Worm (Caenorhabditis elegans): Measurements from ENCODE around the gene C36A4.4.
"Not testable (repeated sequence)": the region's sequence is repeated elsewhere in the genome, so short reads cannot be mapped to it uniquely, and the experiment has no call there.

C36A4.4 gene

DNA sequence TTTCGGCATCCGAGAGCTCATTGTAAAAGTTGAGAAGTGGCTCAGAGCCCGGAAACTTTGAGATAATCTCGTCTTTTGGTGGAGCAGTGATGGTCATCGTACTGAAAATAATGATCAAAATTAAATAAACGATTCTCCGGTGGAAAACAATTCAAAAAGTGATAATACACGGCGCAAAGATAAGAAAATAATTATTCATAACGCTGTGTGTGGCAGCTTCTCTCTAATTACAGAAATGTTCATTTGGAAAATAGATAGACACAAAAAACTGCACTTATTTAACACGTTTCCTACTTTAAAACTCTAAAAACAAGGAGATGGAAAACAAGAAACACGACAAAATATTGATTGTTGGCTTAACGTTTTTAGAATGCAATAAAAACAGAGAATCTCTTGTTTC, at the start of gene C36A4.4:
TSS of gene C36A4.4 (minus strand) at position 101 of the 400 bp plus-strand sequence.
- TF ChIP-seq mep-1, fkh-8, snpc-4 (tag; optimal IDR thresholded peaks at IDR 0.05): not testable (repeated sequence)

DNA sequence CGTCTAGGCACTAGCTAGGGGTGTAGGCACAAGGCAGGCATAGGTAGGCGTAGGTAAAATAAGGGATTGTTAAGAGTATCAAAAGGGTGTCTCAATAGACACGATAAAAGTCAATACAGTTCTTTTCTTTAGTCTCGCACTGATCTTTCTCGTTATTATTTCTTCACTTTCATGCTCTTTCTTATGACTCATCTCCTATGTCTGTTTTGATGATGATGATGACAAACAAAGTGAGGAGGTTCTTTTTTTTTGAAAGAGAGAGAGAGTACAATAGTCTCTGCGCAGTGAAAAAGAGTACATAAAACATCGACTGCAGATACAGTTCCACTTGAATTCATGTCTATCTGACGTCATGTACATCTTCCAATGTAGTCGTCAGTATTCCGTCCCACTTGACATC, 46.5 kb upstream of the C36A4.4 start:
- no peak for TF ChIP-seq sptf-1 (tag; optimal IDR thresholded peaks at IDR 0.05)
- no peak for TF ChIP-seq mep-1 (tag; optimal IDR thresholded peaks at IDR 0.05)
- no peak for TF ChIP-seq aha-1 (tag; optimal IDR thresholded peaks at IDR 0.05)
- TF ChIP-seq lin-15B (tag; optimal IDR thresholded peaks at IDR 0.05), result no peak
- TF ChIP-seq efl-1 (optimal IDR thresholded peaks at IDR 0.05), result no peak
- peak in 1 of 2 experiments; percentile 78 for TF ChIP-seq efl-1 (GFP tag; optimal IDR thresholded peaks at IDR 0.05 in 1 of 2)

DNA sequence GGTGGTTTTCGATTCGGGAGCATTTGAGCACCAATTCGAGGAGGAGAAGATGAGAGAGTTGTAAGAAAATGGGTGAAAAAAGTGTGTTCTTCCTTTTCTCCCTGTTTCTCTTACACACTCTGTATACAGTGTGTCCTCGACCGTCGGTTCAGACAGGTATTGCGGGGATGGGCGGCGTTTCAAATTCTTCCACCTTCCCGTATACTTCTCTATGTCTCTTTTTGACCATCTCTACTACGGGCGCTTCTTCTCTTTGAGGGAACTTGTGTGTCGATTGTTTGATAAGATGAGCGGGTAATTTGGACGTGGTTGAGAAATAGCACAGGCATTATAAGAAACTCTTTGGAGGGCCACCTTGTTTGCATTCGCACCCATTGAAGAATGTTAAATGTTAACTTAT, 44.2 kb upstream of the C36A4.4 start:
- TF ChIP-seq swsn-7 (tag; optimal IDR thresholded peaks at IDR 0.05), result no peak
- peak in 1 of 3 experiments; percentile 12 for TF ChIP-seq ceh-82 (tag; optimal IDR thresholded peaks at IDR 0.05)
- peak; percentile 57 for TF ChIP-seq lin-15B (tag; optimal IDR thresholded peaks at IDR 0.05)
- TF ChIP-seq fkh-4 (tag; optimal IDR thresholded peaks at IDR 0.05; ENCODE audit: borderline replicate concordance), result no peak
- TF ChIP-seq lsy-2 (tag; optimal IDR thresholded peaks at IDR 0.05), result peak in 1 of 2 experiments; percentile 35
- no peak for TF ChIP-seq skn-1 (tag; optimal IDR thresholded peaks at IDR 0.05)
- no peak for TF ChIP-seq hlh-17 (GFP tag; optimal IDR thresholded peaks at IDR 0.05; ENCODE audit: borderline replicate concordance)
- peak; percentile 15 for TF ChIP-seq jun-1 (tag; optimal IDR thresholded peaks at IDR 0.05)
- TF ChIP-seq lin-14 (GFP tag; optimal IDR thresholded peaks at IDR 0.05), result peak; percentile 58
- TF ChIP-seq elt-2 (tag; optimal IDR thresholded peaks at IDR 0.05), result peak; percentile 29
- TF ChIP-seq pax-3 (tag; optimal IDR thresholded peaks at IDR 0.05), result no peak
- no peak for TF ChIP-seq nhr-28 (tag; optimal IDR thresholded peaks at IDR 0.05)
- TF ChIP-seq pqm-1 (tag; optimal IDR thresholded peaks at IDR 0.05), result peak; percentile 59
- TF ChIP-seq xbp-1 (tag; optimal IDR thresholded peaks at IDR 0.05), result no peak
- TF ChIP-seq mep-1 (tag; optimal IDR thresholded peaks at IDR 0.05), result no peak
- peak; percentile 10 for TF ChIP-seq nhr-77 (tag; optimal IDR thresholded peaks at IDR 0.05)
- TF ChIP-seq nhr-20 (tag; optimal IDR thresholded peaks at IDR 0.05), result peak; percentile 24
- peak; percentile 44 to 50 for TF ChIP-seq lin-35 (GFP tag; optimal IDR thresholded peaks at IDR 0.05)
- TF ChIP-seq dpl-1 (GFP tag; optimal IDR thresholded peaks at IDR 0.05), result peak in 1 of 3 experiments; percentile 49
- no peak for TF ChIP-seq nhr-237 (tag; optimal IDR thresholded peaks at IDR 0.05)
- TF ChIP-seq blmp-1 (tag; optimal IDR thresholded peaks at IDR 0.05), result peak; percentile 37
- no peak for TF ChIP-seq efl-1 (optimal IDR thresholded peaks at IDR 0.05)
- peak; percentile 48 to 94 for TF ChIP-seq efl-1 (GFP tag; optimal IDR thresholded peaks at IDR 0.05 in 1 of 2)

DNA sequence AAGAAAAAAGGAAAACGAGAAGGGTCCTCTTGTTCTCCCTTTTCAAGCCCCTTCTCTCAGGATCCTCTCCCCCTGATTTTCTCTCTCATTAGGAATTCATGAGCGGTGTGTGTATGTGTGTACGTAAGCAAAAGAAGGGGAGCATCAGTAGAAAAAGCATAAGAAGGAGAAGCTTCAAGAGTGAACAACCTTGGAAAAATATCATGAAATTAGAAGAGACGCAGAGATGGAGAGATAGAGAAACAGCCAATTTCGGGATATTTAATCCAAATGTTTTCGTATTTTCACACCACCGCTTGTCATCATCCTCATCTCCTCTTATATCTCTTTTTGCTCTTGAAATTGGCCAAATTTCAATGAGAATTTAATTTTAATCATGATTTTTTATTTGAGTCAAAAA, 39.7 kb upstream of the C36A4.4 start:
- TF ChIP-seq zag-1 (tag; optimal IDR thresholded peaks at IDR 0.05), result peak; percentile 7
- peak; percentile 62 for TF ChIP-seq lin-14 (GFP tag; optimal IDR thresholded peaks at IDR 0.05)
- TF ChIP-seq ces-1 (GFP tag; optimal IDR thresholded peaks at IDR 0.05), result no peak
- TF ChIP-seq dsc-1 (tag; optimal IDR thresholded peaks at IDR 0.05), result peak; percentile 68
- no peak for TF ChIP-seq nhr-76 (tag; optimal IDR thresholded peaks at IDR 0.05)

DNA sequence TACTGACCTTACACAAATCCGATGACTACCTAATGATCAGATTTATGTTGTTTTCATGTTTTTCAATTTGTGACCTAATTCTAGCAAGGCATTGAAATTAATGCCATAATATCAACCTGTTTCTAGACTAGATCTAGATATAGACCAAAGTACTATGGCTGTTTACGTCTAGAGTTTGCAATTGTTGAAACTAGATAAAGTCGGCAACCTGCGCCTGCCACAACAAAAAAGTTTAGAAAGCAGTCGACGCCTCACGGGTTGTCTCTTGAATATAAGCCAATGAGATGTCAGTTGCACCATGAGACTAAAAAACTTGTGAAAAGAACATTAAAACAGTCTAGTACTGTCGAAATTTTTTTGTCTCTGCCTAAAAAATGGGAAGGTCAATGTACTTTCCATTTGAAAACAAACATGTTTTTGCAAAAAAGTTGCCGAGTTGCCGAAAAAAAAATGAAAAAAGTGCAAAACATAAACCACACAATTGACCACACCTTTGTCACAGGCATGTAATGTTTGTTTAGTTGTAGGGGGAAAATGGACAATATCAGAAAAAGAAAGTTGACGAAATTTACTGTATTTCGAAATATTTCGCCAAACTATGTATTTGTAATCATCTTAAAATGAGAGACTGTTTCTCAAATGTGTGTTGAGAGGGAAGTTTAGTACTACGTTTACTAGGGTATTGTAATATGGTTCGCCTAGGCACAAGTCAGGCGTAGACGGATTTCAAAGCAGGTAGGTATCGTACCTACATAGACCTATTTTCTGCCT, 35.8 kb upstream of the C36A4.4 start:
- TF ChIP-seq skn-1 (tag; optimal IDR thresholded peaks at IDR 0.05) (peak; percentile 79), efl-1 (optimal IDR thresholded peaks at IDR 0.05) (no peak), efl-1 (GFP tag; optimal IDR thresholded peaks at IDR 0.05 in 1 of 2) (peak in 1 of 2 experiments; percentile 87), alr-1 (tag; optimal IDR thresholded peaks at IDR 0.05; ENCODE audit: borderline replicate concordance) (no peak), pqm-1 (tag; optimal IDR thresholded peaks at IDR 0.05) (no peak), nhr-85 (tag) (peak; percentile 54)
